Fruit fly (Drosophila melanogaster): Measurements from ENCODE around the gene Fer1HCH.

DNA sequence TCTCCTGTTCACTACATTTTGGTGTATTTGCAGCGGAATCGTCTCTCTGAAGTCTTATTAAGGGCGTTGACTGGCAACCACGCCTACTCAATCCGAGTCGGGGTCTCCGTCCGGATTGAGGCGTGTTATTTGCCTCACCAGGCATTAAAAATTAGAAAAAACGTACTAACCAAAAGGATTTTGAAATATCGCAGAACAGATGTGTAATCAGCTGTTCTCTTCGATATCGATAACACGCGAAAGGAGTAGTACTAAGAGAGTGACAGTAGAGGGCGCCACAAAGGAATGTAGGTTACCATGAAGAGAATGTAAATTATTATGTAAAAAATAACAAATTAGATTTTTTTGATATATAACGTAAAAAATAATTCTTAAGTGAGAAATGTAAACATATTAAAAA lies 37.0 kb upstream of the Fer1HCH start, which contains the start of gene CG15536:
- TF ChIP-seq psq (GFP tag; optimal IDR thresholded peaks at IDR 0.05) (no peak), br (GFP tag; optimal IDR thresholded peaks at IDR 0.05) (no peak), rgr (GFP tag; optimal IDR thresholded peaks at IDR 0.05) (no peak), Jra (GFP tag; optimal IDR thresholded peaks at IDR 0.05) (no peak), Mio (GFP tag; optimal IDR thresholded peaks at IDR 0.05) (no peak)

Data from whole organism, wandering third instar larva.